Worm (Caenorhabditis elegans) whole organism, late embryonic: ENCODE measurements around the gene sre-34.

ENCODE experiments used
- ahr-1 ChIP-seq: sonication (generic microtip); optimal IDR thresholded peaks from 2 replicates; lab custom pipeline; 2016; ENCODE audit warnings: missing genetic modification characterization, missing compliant biosample characterization
- ets-4 ChIP-seq: sonication (generic microtip); optimal IDR thresholded peaks from 2 replicates; lab custom pipeline; 2016; ENCODE audit warnings: missing genetic modification characterization, missing compliant biosample characterization
- hlh-15 ChIP-seq: sonication (generic microtip); optimal IDR thresholded peaks from 2 replicates; lab custom pipeline; 2016; ENCODE audit warnings: missing genetic modification characterization, missing compliant biosample characterization
- pha-4 ChIP-seq: fragments of 150-350 bp; optimal IDR thresholded peaks from 2 replicates; lab custom pipeline; 2018; ENCODE audit warnings: missing biosample characterization, missing genetic modification reagents, missing genetic modification characterization
- pqm-1 ChIP-seq: sonication (generic microtip); optimal IDR thresholded peaks from 2 replicates; lab custom pipeline; 2016; ENCODE audit warnings: missing genetic modification characterization, missing compliant biosample characterization
- rnt-1 ChIP-seq: sonication (generic microtip); optimal IDR thresholded peaks from 2 replicates; lab custom pipeline; 2016; ENCODE audit warnings: missing genetic modification characterization, missing compliant biosample characterization

DNA sequence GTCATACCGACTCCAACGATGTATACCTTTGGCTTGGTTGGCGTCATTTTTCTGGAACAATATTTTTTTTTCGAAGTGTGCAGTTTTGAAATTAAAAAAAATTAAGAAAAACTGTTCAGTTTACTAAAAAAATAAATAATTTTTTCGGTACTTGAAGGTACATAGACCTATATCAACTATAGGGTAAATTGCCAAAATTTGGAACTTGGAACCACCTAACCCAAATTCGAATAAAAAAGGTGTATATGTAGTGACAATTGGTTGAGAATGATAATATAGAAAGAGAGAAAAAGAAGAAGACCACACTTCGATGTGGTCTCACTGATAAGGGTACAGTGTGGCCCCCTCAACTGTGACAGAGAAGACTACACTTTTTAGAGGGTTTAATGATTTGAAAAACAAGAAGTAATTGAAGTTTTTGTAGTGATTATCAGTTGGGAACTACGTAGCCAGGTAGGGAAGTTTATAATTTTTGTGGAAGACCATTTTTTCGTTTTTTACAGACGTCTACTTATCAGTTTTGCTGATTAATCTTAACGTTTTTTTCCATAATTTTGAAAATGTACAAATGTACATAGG is 24.2 kb upstream of the sre-34 start, which contains the start of gene daf-22:
- TF ChIP-seq ets-4 (tag; lab: Kevin White, UChicago) (no peak), hlh-15 (tag; lab: Kevin White, UChicago) (no peak), ahr-1 (tag; lab: Kevin White, UChicago) (no peak), pqm-1 (tag; lab: Kevin White, UChicago) (no peak), rnt-1 (tag; lab: Kevin White, UChicago) (no peak), pha-4 (no peak)
